Fruit fly (Drosophila melanogaster): ENCODE results near the gene Alg1.

- TF ChIP-seq psq (optimal IDR thresholded peaks at IDR 0.05) (no peak), h (optimal IDR thresholded peaks at IDR 0.05) (no peak), insv (optimal IDR thresholded peaks at IDR 0.05) (no peak)
Measured at dm6 chr3R:17759773-17760476, 51.0 kb downstream of the Alg1 start.
